Fruit fly (Drosophila melanogaster) whole organism, prepupa: ENCODE data around the gene Tace.

Experiments used
- Blimp-1 ChIP-seq: fragments of 200-800 bp; sonication (Bioruptor generic); optimal IDR thresholded peaks from 3 replicates; lab custom pipeline; 2017; ENCODE audit warnings: missing biosample characterization, missing genetic modification characterization, mild to moderate bottlenecking, moderate library complexity, missing genetic modification reagents
- CG10631 ChIP-seq: fragments of 200-800 bp; sonication (Bioruptor generic); optimal IDR thresholded peaks from 2 replicates; lab custom pipeline; 2016; ENCODE audit warnings: missing biosample characterization, missing genetic modification characterization
- CG10669 ChIP-seq: fragments of 200-800 bp; sonication (Bioruptor generic); optimal IDR thresholded peaks from 3 replicates; lab custom pipeline; 2018; ENCODE audit warnings: missing biosample characterization, mild to moderate bottlenecking, missing genetic modification characterization, moderate library complexity
- CG11294 ChIP-seq: fragments of 200-800 bp; sonication (Bioruptor generic); IDR thresholded peaks from 2 replicates; pipeline ENCODE4 v1.3.6; 2022; ENCODE audit warnings: missing biosample characterization, missing genetic modification characterization
- CG11762 ChIP-seq: fragments of 200-800 bp; sonication (Bioruptor generic); optimal IDR thresholded peaks from 3 replicates; lab custom pipeline; 2016; ENCODE audit warnings: missing biosample characterization, missing genetic modification characterization; ENCODE audit not compliant: insufficient read depth
- CG11902 ChIP-seq: fragments of 200-800 bp; sonication (Bioruptor generic); optimal IDR thresholded peaks from 3 replicates; lab custom pipeline; 2016; ENCODE audit warnings: missing biosample characterization, missing genetic modification characterization
- CG1621 ChIP-seq: fragments of 200-800 bp; sonication (Bioruptor generic); optimal IDR thresholded peaks from 3 replicates; lab custom pipeline; 2018; ENCODE audit warnings: missing biosample characterization, mild to moderate bottlenecking, missing genetic modification characterization
- CG16779 ChIP-seq: fragments of 200-800 bp; sonication (Bioruptor generic); optimal IDR thresholded peaks from 3 replicates; lab custom pipeline; 2017; ENCODE audit warnings: missing biosample characterization, mild to moderate bottlenecking, missing genetic modification characterization
- CG3032 ChIP-seq: fragments of 200-800 bp; optimal IDR thresholded peaks from 2 replicates; lab custom pipeline; 2019; ENCODE audit warnings: missing biosample characterization, mild to moderate bottlenecking, missing genetic modification characterization, moderate library complexity
- CG31627 ChIP-seq: fragments of 200-800 bp; sonication (Bioruptor generic); optimal IDR thresholded peaks from 3 replicates; lab custom pipeline; 2016; ENCODE audit warnings: missing biosample characterization, missing genetic modification characterization
- CG32006 ChIP-seq: fragments of 200-800 bp; sonication (Bioruptor generic); optimal IDR thresholded peaks from 3 replicates; lab custom pipeline; 2017; ENCODE audit warnings: missing biosample characterization, mild to moderate bottlenecking, missing genetic modification characterization
- CG34406 ChIP-seq: fragments of 200-800 bp; sonication (Bioruptor generic); optimal IDR thresholded peaks from 3 replicates; lab custom pipeline; 2016; ENCODE audit warnings: missing biosample characterization, missing genetic modification characterization
- CG3919 ChIP-seq: fragments of 200-800 bp; sonication (Bioruptor generic); optimal IDR thresholded peaks from 3 replicates; lab custom pipeline; 2016; ENCODE audit warnings: missing biosample characterization, missing genetic modification characterization
- CG4318 ChIP-seq: fragments of 200-800 bp; sonication (Bioruptor generic); optimal IDR thresholded peaks from 3 replicates; lab custom pipeline; 2017; ENCODE audit warnings: missing biosample characterization, mild to moderate bottlenecking, missing genetic modification characterization
- CG6163 ChIP-seq: fragments of 200-800 bp; sonication (Bioruptor generic); IDR thresholded peaks from 3 replicates; pipeline ENCODE4 v1.3.6; 2022; ENCODE audit warnings: missing biosample characterization, missing genetic modification characterization
- CG6792 ChIP-seq: fragments of 200-800 bp; sonication (Bioruptor generic); optimal IDR thresholded peaks from 3 replicates; lab custom pipeline; 2016; ENCODE audit warnings: missing biosample characterization, missing genetic modification characterization
- CG6808 ChIP-seq: fragments of 200-800 bp; sonication (Bioruptor generic); optimal IDR thresholded peaks from 3 replicates; lab custom pipeline; 2017; ENCODE audit warnings: missing biosample characterization, missing genetic modification characterization, mild to moderate bottlenecking, moderate library complexity, missing genetic modification reagents
- CG6854 ChIP-seq: fragments of 200-800 bp; sonication (Bioruptor generic); optimal IDR thresholded peaks from 2 replicates; lab custom pipeline; 2017; ENCODE audit warnings: missing biosample characterization, mild to moderate bottlenecking, missing genetic modification characterization
- CG7368 ChIP-seq: fragments of 200-800 bp; sonication (Bioruptor generic); optimal IDR thresholded peaks from 3 replicates; lab custom pipeline; 2016; ENCODE audit warnings: missing biosample characterization, missing genetic modification characterization
- CG8119 ChIP-seq: fragments of 200-800 bp; sonication (Bioruptor generic); IDR thresholded peaks from 3 replicates; pipeline ENCODE4 v1.3.6; 2022; ENCODE audit warnings: missing biosample characterization, missing genetic modification characterization
- CG8319 ChIP-seq: fragments of 200-800 bp; sonication (Bioruptor generic); optimal IDR thresholded peaks from 3 replicates; lab custom pipeline; 2016; ENCODE audit warnings: missing biosample characterization, missing genetic modification characterization
- CG8632 ChIP-seq: fragments of 200-800 bp; sonication (Bioruptor generic); optimal IDR thresholded peaks from 3 replicates; lab custom pipeline; 2016; ENCODE audit warnings: missing biosample characterization, missing genetic modification characterization
- CG9139 ChIP-seq: fragments of 200-800 bp; sonication (Bioruptor generic); optimal IDR thresholded peaks from 3 replicates; lab custom pipeline; 2017; ENCODE audit warnings: missing biosample characterization, mild to moderate bottlenecking, missing genetic modification characterization
- Eip78C ChIP-seq: fragments of 200-800 bp; sonication (Bioruptor generic); peaks from one replicate; lab custom pipeline; 2016; ENCODE audit warnings: missing biosample characterization, missing genetic modification characterization
- Eip93F ChIP-seq: fragments of 200-800 bp; sonication (Bioruptor generic); optimal IDR thresholded peaks from 2 replicates; lab custom pipeline; 2016; ENCODE audit warnings: missing biosample characterization, mild to moderate bottlenecking, missing genetic modification characterization
- Ets21C ChIP-seq: fragments of 200-800 bp; sonication (Bioruptor generic); optimal IDR thresholded peaks from 3 replicates; lab custom pipeline; 2016; ENCODE audit warnings: missing biosample characterization, missing genetic modification characterization
- Gug ChIP-seq: fragments of 200-800 bp; sonication (Bioruptor generic); IDR thresholded peaks from 2 replicates; pipeline ENCODE4 v1.3.6; 2022; ENCODE audit warnings: missing biosample characterization, missing genetic modification characterization
- Hr38 ChIP-seq: sonication (Bioruptor generic); optimal IDR thresholded peaks from 2 replicates; lab custom pipeline; 2016; ENCODE audit warnings: missing biosample characterization, missing genetic modification characterization
- Hr39 ChIP-seq: fragments of 200-800 bp; sonication (Bioruptor generic); optimal IDR thresholded peaks from 2 replicates; lab custom pipeline; 2016; ENCODE audit warnings: missing biosample characterization, missing genetic modification characterization
- Hr4 ChIP-seq: fragments of 200-800 bp; sonication (Bioruptor generic); optimal IDR thresholded peaks from 3 replicates; lab custom pipeline; 2016; ENCODE audit warnings: missing biosample characterization, missing genetic modification characterization
- OdsH ChIP-seq: fragments of 200-800 bp; sonication (Bioruptor generic); optimal IDR thresholded peaks from 3 replicates; lab custom pipeline; 2016; ENCODE audit warnings: missing biosample characterization, missing genetic modification characterization
- Sox102F ChIP-seq: fragments of 200-800 bp; sonication (Bioruptor generic); optimal IDR thresholded peaks from 2 replicates; lab custom pipeline; 2016; ENCODE audit warnings: missing biosample characterization, mild to moderate bottlenecking, missing genetic modification characterization
- Sox14 ChIP-seq: fragments of 200-800 bp; sonication (Bioruptor generic); optimal IDR thresholded peaks from 3 replicates; lab custom pipeline; 2016; ENCODE audit warnings: missing biosample characterization, missing genetic modification characterization
- achi ChIP-seq: fragments of 200-800 bp; sonication (Bioruptor generic); optimal IDR thresholded peaks from 3 replicates; lab custom pipeline; 2016; ENCODE audit warnings: missing biosample characterization, missing genetic modification characterization
- acj6 ChIP-seq: fragments of 200-800 bp; sonication (Bioruptor generic); optimal IDR thresholded peaks from 3 replicates; lab custom pipeline; 2016; ENCODE audit warnings: missing biosample characterization, missing genetic modification characterization
- cyc ChIP-seq: fragments of 200-800 bp; sonication (Bioruptor generic); optimal IDR thresholded peaks from 3 replicates; lab custom pipeline; 2016; ENCODE audit warnings: missing biosample characterization, missing genetic modification characterization
- dac ChIP-seq: fragments of 200-800 bp; sonication (Bioruptor generic); optimal IDR thresholded peaks from 2 replicates; lab custom pipeline; 2017; ENCODE audit warnings: missing biosample characterization, mild to moderate bottlenecking, missing genetic modification characterization
- dsx ChIP-seq: fragments of 200-800 bp; optimal IDR thresholded peaks from 3 replicates; lab custom pipeline; 2019; ENCODE audit warnings: missing biosample characterization, mild to moderate bottlenecking, missing genetic modification characterization, moderate library complexity; ENCODE audit not compliant: poor library complexity, severe bottlenecking
- eg ChIP-seq: fragments of 200-800 bp; sonication (Bioruptor generic); IDR thresholded peaks from 3 replicates; pipeline ENCODE4 v1.3.6; 2022; ENCODE audit warnings: missing biosample characterization, missing genetic modification characterization
- fd85E ChIP-seq: fragments of 200-800 bp; sonication (Bioruptor generic); optimal IDR thresholded peaks from 3 replicates; lab custom pipeline; 2016; ENCODE audit warnings: missing biosample characterization, missing genetic modification characterization
- fkh ChIP-seq: fragments of 200-800 bp; sonication (Bioruptor generic); optimal IDR thresholded peaks from 3 replicates; lab custom pipeline; 2017; ENCODE audit warnings: missing biosample characterization, mild to moderate bottlenecking, missing genetic modification characterization, moderate library complexity
- lz ChIP-seq: fragments of 200-800 bp; sonication (Bioruptor generic); optimal IDR thresholded peaks from 3 replicates; lab custom pipeline; 2016; ENCODE audit warnings: missing biosample characterization, missing genetic modification characterization
- pdm3 ChIP-seq: fragments of 200-800 bp; sonication (Bioruptor generic); optimal IDR thresholded peaks from 3 replicates; lab custom pipeline; 2016; ENCODE audit warnings: missing biosample characterization, missing genetic modification characterization
- salr ChIP-seq, 2 experiments: fragments of 200-800 bp; sonication (Bioruptor generic); optimal IDR thresholded peaks; 3 replicates each; lab custom pipeline; 2016 to 2018; ENCODE audit warnings: missing biosample characterization in 2 of 2, missing genetic modification characterization in 2 of 2, mild to moderate bottlenecking in 1 of 2
- spab ChIP-seq: fragments of 200-800 bp; sonication (Bioruptor generic); optimal IDR thresholded peaks from 2 replicates; lab custom pipeline; 2017; ENCODE audit warnings: missing biosample characterization, mild to moderate bottlenecking, missing genetic modification characterization, missing genetic modification reagents
- svp ChIP-seq: fragments of 200-800 bp; sonication (Bioruptor generic); peaks from one replicate; lab custom pipeline; 2016; ENCODE audit warnings: missing biosample characterization, missing genetic modification characterization
- vri ChIP-seq: fragments of 200-800 bp; sonication (Bioruptor generic); optimal IDR thresholded peaks from 3 replicates; lab custom pipeline; 2016; ENCODE audit warnings: missing biosample characterization, mild to moderate bottlenecking, missing genetic modification characterization

The Tace gene

dm6 chr3R:30043139-30043744 lies 42.9 kb downstream of the Tace start, which contains the start of gene Sry-delta (continued):
- TF ChIP-seq CG7368: no peak

DNA sequence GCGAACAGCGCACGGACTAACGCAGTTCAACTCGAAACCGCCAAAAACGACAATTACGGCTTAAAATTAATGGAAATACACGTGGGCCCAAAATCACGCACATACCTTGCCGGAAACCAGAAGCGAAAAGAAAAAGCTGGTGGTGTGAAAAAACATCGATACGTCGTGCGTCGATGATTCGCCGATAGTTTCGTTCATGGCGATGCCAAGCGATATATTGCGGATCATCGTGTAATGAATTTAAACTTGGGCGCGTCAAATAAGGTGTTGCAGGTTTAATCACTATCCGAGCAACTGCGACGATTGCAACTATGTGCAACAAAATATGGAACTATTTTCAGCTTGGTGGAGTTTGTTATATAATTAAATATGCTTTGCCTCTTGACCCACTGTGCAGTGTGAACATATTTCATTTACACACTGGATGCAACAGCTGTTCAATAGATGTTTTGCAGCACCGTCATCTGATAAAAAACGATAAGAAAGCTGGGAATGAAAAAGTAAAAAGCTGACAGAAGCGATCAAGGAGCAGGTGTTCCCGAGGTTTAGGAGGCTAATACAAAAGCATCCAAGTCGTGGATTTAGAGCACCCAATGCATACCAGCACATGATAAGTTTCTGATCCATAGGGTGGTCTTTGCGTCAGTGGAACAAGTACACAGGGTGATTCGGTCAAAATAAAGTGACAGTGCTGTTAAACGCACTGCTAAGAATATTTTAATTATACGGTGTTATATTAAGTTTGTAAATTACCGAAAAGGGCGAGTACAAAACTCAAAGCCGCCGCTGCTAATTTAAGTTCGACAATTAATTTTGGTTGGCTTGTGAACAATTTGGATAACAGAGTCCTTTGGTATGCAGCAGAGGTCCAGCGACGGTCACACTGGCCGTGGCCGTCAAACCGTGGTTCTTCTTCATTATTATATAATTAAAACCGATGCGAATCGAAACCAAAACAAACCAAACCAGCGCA lies 46.0 kb downstream of the Tace start, which contains the start of the genes RpL32 and CG7943:
Gene RpL32, minus strand, starts transcription at position 133 of the 973 bp plus-strand sequence.
Gene CG7943, plus strand, starts transcription at position 442 of the 973 bp plus-strand sequence.
- TF ChIP-seq CG1621: peak; percentile 78
- TF ChIP-seq OdsH: peak; percentile 92
- peak; percentile 87 for TF ChIP-seq CG10669
- TF ChIP-seq CG32006 (GFP tag; lab: Kevin White, UChicago): peak; percentile 84
- TF ChIP-seq eg (GFP tag; lab: Robert Waterston, UW): peak; percentile 93
- TF ChIP-seq CG3919 (GFP tag; lab: Kevin White, UChicago): peak; percentile 94
- peak; percentile 92 for TF ChIP-seq CG6792 (GFP tag; lab: Kevin White, UChicago)
- peak; percentile 90 for TF ChIP-seq CG3032 (tag; lab: Kevin White, UChicago)
- peak; percentile 81 for TF ChIP-seq CG8119 (GFP tag; lab: Robert Waterston, UW)
- TF ChIP-seq CG11762 (GFP tag; lab: Kevin White, UChicago): peak; percentile 88
- peak; percentile 93 for TF ChIP-seq CG11902 (GFP tag; lab: Kevin White, UChicago)
- TF ChIP-seq Sox102F (GFP tag; lab: Kevin White, UChicago): peak; percentile 93
- TF ChIP-seq CG34406 (GFP tag; lab: Kevin White, UChicago): peak; percentile 89
- peak; percentile 91 for TF ChIP-seq achi (GFP tag; lab: Kevin White, UChicago)
- peak; percentile 91 for TF ChIP-seq Eip93F (GFP tag; lab: Kevin White, UChicago)
- TF ChIP-seq svp (GFP tag; lab: Kevin White, UChicago): peak; percentile 97
- peak; percentile 93 for TF ChIP-seq CG6854 (GFP tag; lab: Kevin White, UChicago)
- peak; percentile 94 for TF ChIP-seq Hr39 (GFP tag; lab: Kevin White, UChicago)
- peak; percentile 93 for TF ChIP-seq pdm3 (GFP tag; lab: Kevin White, UChicago)
- TF ChIP-seq dsx (GFP tag; lab: Kevin White, UChicago): peak; percentile 71
- TF ChIP-seq CG16779 (tag; lab: Kevin White, UChicago): peak; percentile 83
- peak; percentile 90 for TF ChIP-seq vri (GFP tag; lab: Kevin White, UChicago)
- TF ChIP-seq CG6163 (GFP tag; lab: Robert Waterston, UW): peak; percentile 95
- TF ChIP-seq cyc: peak; percentile 97
- TF ChIP-seq CG31627 (GFP tag; lab: Kevin White, UChicago): peak; percentile 96
- TF ChIP-seq salr (GFP tag; optimal IDR thresholded peaks at IDR 0.05; lab: Kevin White, UChicago): peak; percentile 49 to 86
- TF ChIP-seq acj6: peak; percentile 91
- TF ChIP-seq CG9139 (GFP tag; lab: Kevin White, UChicago): peak; percentile 62
- no peak for TF ChIP-seq spab (GFP tag; lab: Kevin White, UChicago)
- TF ChIP-seq lz: peak; percentile 96
- peak; percentile 80 for TF ChIP-seq CG6808
- TF ChIP-seq Hr4: peak; percentile 86
- peak; percentile 92 for TF ChIP-seq CG10631 (GFP tag; lab: Kevin White, UChicago)
- TF ChIP-seq Sox14: peak; percentile 92
- TF ChIP-seq fkh (GFP tag; lab: Kevin White, UChicago): peak; percentile 82
- TF ChIP-seq CG11294: peak; percentile 85
- no peak for TF ChIP-seq CG4318 (GFP tag; lab: Kevin White, UChicago)
- peak; percentile 78 for TF ChIP-seq Gug (GFP tag; lab: Robert Waterston, UW)
- TF ChIP-seq fd85E: peak; percentile 89
- peak; percentile 80 for TF ChIP-seq dac (GFP tag; lab: Kevin White, UChicago)
- TF ChIP-seq Eip78C (GFP tag; lab: Kevin White, UChicago): peak; percentile 97
- peak; percentile 63 for TF ChIP-seq Hr38 (GFP tag; lab: Kevin White, UChicago)
- TF ChIP-seq Ets21C (GFP tag; lab: Kevin White, UChicago): peak; percentile 95
- peak; percentile 91 for TF ChIP-seq CG8319
- TF ChIP-seq Blimp-1: peak; percentile 84
- TF ChIP-seq CG8632 (GFP tag; lab: Kevin White, UChicago): peak; percentile 84
